Fruit fly (Drosophila melanogaster) whole organism, embryonic: Measurements from ENCODE around the gene RpL32.

ENCODE experiments used
- Blimp-1 ChIP-seq: fragments of 200-800 bp; sonication (Bioruptor generic); optimal IDR thresholded peaks from 3 replicates; lab custom pipeline; 2018; ENCODE audit warnings: missing biosample characterization, missing genetic modification characterization, mild to moderate bottlenecking, moderate library complexity, missing genetic modification reagents
- CG1024 ChIP-seq: fragments of 200-800 bp; sonication (Bioruptor generic); IDR thresholded peaks from 2 replicates; pipeline ENCODE4 v1.3.6; 2022; ENCODE audit warnings: missing biosample characterization, missing genetic modification characterization
- CG10565 ChIP-seq: fragments of 200-800 bp; sonication (Bioruptor generic); optimal IDR thresholded peaks from 3 replicates; lab custom pipeline; 2016; ENCODE audit warnings: missing biosample characterization, mild to moderate bottlenecking, missing genetic modification characterization
- CG11696 ChIP-seq: fragments of 200-800 bp; sonication (Bioruptor generic); IDR thresholded peaks from 2 replicates; pipeline ENCODE4 v1.3.6; 2022; ENCODE audit warnings: missing biosample characterization, missing genetic modification characterization
- CG12071 ChIP-seq: fragments of 200-800 bp; sonication (Bioruptor generic); optimal IDR thresholded peaks from 3 replicates; lab custom pipeline; 2018; ENCODE audit warnings: missing biosample characterization, mild to moderate bottlenecking, missing genetic modification characterization
- CG12391 ChIP-seq: fragments of 200-800 bp; sonication (Bioruptor generic); optimal IDR thresholded peaks from 3 replicates; lab custom pipeline; 2018; ENCODE audit warnings: missing biosample characterization, mild to moderate bottlenecking, missing genetic modification characterization, moderate library complexity
- CG13775 ChIP-seq: fragments of 200-800 bp; sonication (Bioruptor generic); optimal IDR thresholded peaks from 3 replicates; lab custom pipeline; 2017; ENCODE audit warnings: missing biosample characterization, mild to moderate bottlenecking, missing genetic modification characterization
- CG13894 ChIP-seq: fragments of 200-800 bp; sonication (Bioruptor generic); optimal IDR thresholded peaks from 3 replicates; lab custom pipeline; 2018; ENCODE audit warnings: missing biosample characterization, mild to moderate bottlenecking, missing genetic modification characterization, moderate library complexity
- CG14050 ChIP-seq: fragments of 200-800 bp; sonication (Bioruptor generic); IDR thresholded peaks from 3 replicates; pipeline ENCODE4 v1.3.6; 2022; ENCODE audit warnings: missing biosample characterization, missing genetic modification characterization
- CG14860 ChIP-seq: fragments of 200-800 bp; sonication (Bioruptor generic); IDR thresholded peaks from 3 replicates; pipeline ENCODE4 v1.3.6; 2022; ENCODE audit warnings: missing biosample characterization, missing genetic modification characterization; ENCODE audit not compliant: partially characterized antibody
- CG1602 ChIP-seq: fragments of 200-800 bp; sonication (Bioruptor generic); optimal IDR thresholded peaks from 3 replicates; lab custom pipeline; 2016; ENCODE audit warnings: missing biosample characterization, missing genetic modification characterization
- CG1603 ChIP-seq: fragments of 200-800 bp; sonication (Bioruptor generic); optimal IDR thresholded peaks from 2 replicates; lab custom pipeline; 2019; ENCODE audit warnings: missing biosample characterization, mild to moderate bottlenecking, missing genetic modification characterization, moderate library complexity
- CG30431 ChIP-seq: fragments of 200-800 bp; sonication (Bioruptor generic); optimal IDR thresholded peaks from 2 replicates; lab custom pipeline; 2017; ENCODE audit warnings: missing biosample characterization, missing genetic modification characterization
- CG3065 ChIP-seq: fragments of 200-800 bp; sonication (Bioruptor generic); optimal IDR thresholded peaks from 2 replicates; lab custom pipeline; 2016; ENCODE audit warnings: missing biosample characterization, missing genetic modification characterization
- CG3163 ChIP-seq: fragments of 200-800 bp; sonication (Bioruptor generic); optimal IDR thresholded peaks from 3 replicates; lab custom pipeline; 2016; ENCODE audit warnings: missing biosample characterization, missing genetic modification characterization
- CG34224 ChIP-seq: fragments of 200-800 bp; sonication (Bioruptor generic); IDR thresholded peaks from 3 replicates; pipeline ENCODE4 v1.3.6; 2022; ENCODE audit warnings: missing biosample characterization, missing genetic modification characterization; ENCODE audit not compliant: partially characterized antibody
- CG6813 ChIP-seq: fragments of 200-800 bp; sonication (Bioruptor generic); optimal IDR thresholded peaks from 2 replicates; lab custom pipeline; 2017; ENCODE audit warnings: missing biosample characterization, missing genetic modification characterization, mild to moderate bottlenecking, moderate library complexity, missing genetic modification reagents
- CG7745 ChIP-seq: fragments of 200-800 bp; sonication (Bioruptor generic); optimal IDR thresholded peaks from 2 replicates; lab custom pipeline; 2018; ENCODE audit warnings: missing biosample characterization, mild to moderate bottlenecking, missing genetic modification characterization, moderate library complexity
- CG7963 ChIP-seq: fragments of 200-800 bp; sonication (Bioruptor generic); IDR thresholded peaks from 3 replicates; pipeline ENCODE4 v1.3.6; 2022; ENCODE audit warnings: missing biosample characterization, missing genetic modification characterization; ENCODE audit not compliant: partially characterized antibody
- CG7987 ChIP-seq: fragments of 200-800 bp; sonication (Bioruptor generic); optimal IDR thresholded peaks from 2 replicates; lab custom pipeline; 2018; ENCODE audit warnings: missing biosample characterization, mild to moderate bottlenecking, missing genetic modification characterization, moderate library complexity
- CG9932 ChIP-seq: fragments of 200-800 bp; sonication (Bioruptor generic); IDR thresholded peaks from 2 replicates; pipeline ENCODE4 v1.3.6; 2022; ENCODE audit warnings: missing biosample characterization, missing genetic modification characterization
- CTCF ChIP-seq: fragments of 200-800 bp; sonication (Bioruptor generic); optimal IDR thresholded peaks from 2 replicates; lab custom pipeline; 2017; ENCODE audit warnings: missing biosample characterization, mild to moderate bottlenecking, missing genetic modification characterization, moderate library complexity
- Camta ChIP-seq: fragments of 200-800 bp; sonication (Bioruptor generic); optimal IDR thresholded peaks from 2 replicates; lab custom pipeline; 2016; ENCODE audit warnings: missing biosample characterization, missing genetic modification characterization
- D ChIP-seq, 2 experiments: fragments of 200-800 bp in 1 of 2; fragments of >200 bp in 1 of 2; sonication (Bioruptor generic) in 1 of 2; optimal IDR thresholded peaks; 2 replicates in 1 of 2; 3 replicates in 1 of 2; lab custom pipeline; 2017; ENCODE audit warnings: mild to moderate bottlenecking in 1 of 2, missing biosample characterization in 1 of 2, missing genetic modification characterization in 1 of 2, missing genetic modification reagents in 1 of 2
- D19B ChIP-seq: fragments of 200-800 bp; sonication (Bioruptor generic); optimal IDR thresholded peaks from 2 replicates; lab custom pipeline; 2017; ENCODE audit warnings: missing biosample characterization, mild to moderate bottlenecking, missing genetic modification characterization
- Dip3 ChIP-seq: fragments of 200-800 bp; sonication (Bioruptor generic); optimal IDR thresholded peaks from 3 replicates; lab custom pipeline; 2016; ENCODE audit warnings: missing biosample characterization, missing genetic modification characterization
- Ets65A ChIP-seq: fragments of 200-800 bp; sonication (Bioruptor generic); peaks from one replicate; lab custom pipeline; 2016; ENCODE audit warnings: missing biosample characterization, missing genetic modification characterization
- Fer1 ChIP-seq: fragments of 200-800 bp; sonication (Bioruptor generic); optimal IDR thresholded peaks from 2 replicates; lab custom pipeline; 2017; ENCODE audit warnings: missing biosample characterization, mild to moderate bottlenecking, missing genetic modification characterization
- HLH54F ChIP-seq: fragments of 200-800 bp; sonication (Bioruptor generic); optimal IDR thresholded peaks from 3 replicates; lab custom pipeline; 2016; ENCODE audit warnings: missing biosample characterization, missing genetic modification characterization
- Lhr ChIP-seq: fragments of 200-800 bp; sonication (Bioruptor generic); optimal IDR thresholded peaks from 3 replicates; lab custom pipeline; 2017; ENCODE audit warnings: mild to moderate bottlenecking, missing biosample characterization, missing genetic modification reagents, missing genetic modification characterization
- MTF-1 ChIP-seq: fragments of 200-800 bp; sonication (Bioruptor generic); optimal IDR thresholded peaks from 2 replicates; lab custom pipeline; 2018; ENCODE audit warnings: missing biosample characterization, mild to moderate bottlenecking, missing genetic modification characterization, borderline replicate concordance
- ap ChIP-seq: fragments of 200-800 bp; sonication (Bioruptor generic); IDR thresholded peaks from 2 replicates; pipeline ENCODE4 v1.3.6; 2022; ENCODE audit warnings: missing biosample characterization, missing genetic modification characterization
- cg ChIP-seq: fragments of 200-800 bp; sonication (Bioruptor generic); optimal IDR thresholded peaks from 3 replicates; lab custom pipeline; 2019; ENCODE audit warnings: missing biosample characterization, mild to moderate bottlenecking, missing genetic modification characterization, moderate library complexity
- chm ChIP-seq: fragments of 200-800 bp; sonication (Bioruptor generic); IDR thresholded peaks from 2 replicates; pipeline ENCODE4 v1.3.6; 2022; ENCODE audit warnings: missing biosample characterization, missing genetic modification characterization
- chn ChIP-seq: fragments of 200-800 bp; sonication (Bioruptor generic); optimal IDR thresholded peaks from 2 replicates; lab custom pipeline; 2016; ENCODE audit warnings: missing biosample characterization, missing genetic modification characterization
- dati ChIP-seq: fragments of 200-800 bp; sonication (Bioruptor generic); IDR thresholded peaks from 2 replicates; pipeline ENCODE4 v1.3.6; 2022; ENCODE audit warnings: missing biosample characterization, missing genetic modification characterization
- hth ChIP-seq: fragments of >200 bp; optimal IDR thresholded peaks from 2 replicates; lab custom pipeline; 2017; ENCODE audit warnings: inconsistent platforms
- kni ChIP-seq: fragments of 200-800 bp; sonication (Bioruptor generic); optimal IDR thresholded peaks from 3 replicates; lab custom pipeline; 2017; ENCODE audit warnings: mild to moderate bottlenecking, missing biosample characterization, missing genetic modification reagents, missing genetic modification characterization
- nau ChIP-seq: fragments of 200-800 bp; sonication (Bioruptor generic); optimal IDR thresholded peaks from 3 replicates; lab custom pipeline; 2017; ENCODE audit warnings: missing biosample characterization, mild to moderate bottlenecking, missing genetic modification characterization, missing genetic modification reagents
- pb ChIP-seq: fragments of 200-800 bp; sonication (Bioruptor generic); optimal IDR thresholded peaks from 3 replicates; lab custom pipeline; 2016; ENCODE audit warnings: missing biosample characterization, missing genetic modification characterization
- ro ChIP-seq: fragments of 200-800 bp; sonication (Bioruptor generic); IDR thresholded peaks from 2 replicates; pipeline ENCODE4 v1.3.6; 2022; ENCODE audit warnings: missing biosample characterization, missing genetic modification characterization
- sc ChIP-seq, 3 experiments: fragments of >200 bp in 2 of 3; fragments of 200-800 bp in 1 of 3; sonication (Bioruptor generic) in 1 of 3; optimal IDR thresholded peaks; 2 replicates in 2 of 3; 3 replicates in 1 of 3; lab custom pipeline; 2017; ENCODE audit warnings: mild to moderate bottlenecking in 1 of 3, missing biosample characterization in 1 of 3, missing genetic modification characterization in 1 of 3, missing genetic modification reagents in 1 of 3
- sens-2 ChIP-seq: fragments of 200-800 bp; sonication (Bioruptor generic); IDR thresholded peaks from 2 replicates; pipeline ENCODE4 v1.3.6; 2022; ENCODE audit warnings: missing biosample characterization, missing genetic modification characterization
- slbo ChIP-seq: fragments of 200-800 bp; sonication (Bioruptor generic); IDR thresholded peaks from 2 replicates; pipeline ENCODE4 v1.3.6; 2022; ENCODE audit warnings: missing biosample characterization, missing genetic modification characterization
- sqz ChIP-seq: fragments of 200-800 bp; sonication (Bioruptor generic); optimal IDR thresholded peaks from 3 replicates; lab custom pipeline; 2018; ENCODE audit warnings: missing biosample characterization, mild to moderate bottlenecking, missing genetic modification characterization
- tio ChIP-seq: fragments of 200-800 bp; sonication (Bioruptor generic); optimal IDR thresholded peaks from 2 replicates; lab custom pipeline; 2017; ENCODE audit warnings: missing biosample characterization, missing genetic modification characterization, inconsistent platforms
- twi ChIP-seq: fragments of 200-800 bp; optimal IDR thresholded peaks from 2 replicates; lab custom pipeline; 2019; ENCODE audit warnings: missing biosample characterization, mild to moderate bottlenecking, missing genetic modification characterization, moderate library complexity
- usp ChIP-seq: fragments of >200 bp; optimal IDR thresholded peaks from 2 replicates; lab custom pipeline; 2017; ENCODE audit warnings: missing biosample characterization, missing genetic modification characterization
- vvl ChIP-seq: fragments of 200-800 bp; sonication (Bioruptor generic); IDR thresholded peaks from 2 replicates; pipeline ENCODE4 v1.3.6; 2022; ENCODE audit warnings: missing biosample characterization, missing genetic modification characterization
- zen ChIP-seq: fragments of 200-800 bp; sonication (Bioruptor generic); optimal IDR thresholded peaks from 3 replicates; lab custom pipeline; 2018; ENCODE audit warnings: missing biosample characterization, mild to moderate bottlenecking, missing genetic modification characterization, moderate library complexity
- zfh1 ChIP-seq: fragments of 200-800 bp; sonication (Bioruptor generic); IDR thresholded peaks from 3 replicates; pipeline ENCODE4 v1.3.6; 2022; ENCODE audit warnings: missing biosample characterization, missing genetic modification characterization

Gene RpL32

DNA sequence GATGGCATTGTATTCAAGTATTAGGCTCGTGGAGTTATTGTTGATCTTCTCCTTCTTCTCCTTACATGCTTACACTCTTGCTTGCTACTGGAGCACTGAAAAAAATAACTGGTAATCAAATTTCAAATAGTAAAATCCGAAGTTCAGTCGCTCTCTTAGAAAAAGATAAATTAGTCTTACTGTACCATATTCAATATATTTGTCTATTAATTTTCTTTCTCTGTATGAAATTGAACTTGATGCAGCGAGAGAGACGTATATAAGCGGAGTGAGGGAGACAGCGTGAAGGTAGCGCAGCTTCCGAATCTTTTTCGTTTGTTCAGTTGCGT lies 15.2 kb upstream of the RpL32 start (continued):
- TF ChIP-seq CG30431 (GFP tag; lab: Kevin White, UChicago), result peak; percentile 42
- TF ChIP-seq CG11696 (GFP tag; lab: Robert Waterston, UW), result peak; percentile 85
- peak; percentile 82 for TF ChIP-seq CG6813
- peak; percentile 89 for TF ChIP-seq sens-2 (GFP tag; lab: Robert Waterston, UW)
- TF ChIP-seq cg, result no peak
- TF ChIP-seq Fer1 (GFP tag; lab: Kevin White, UChicago), result peak; percentile 88
- peak; percentile 75 for TF ChIP-seq sqz
- TF ChIP-seq sc (optimal IDR thresholded peaks at IDR 0.05; lab: Kevin White, UChicago), result no peak
- peak; percentile 53 for TF ChIP-seq sc (GFP tag; optimal IDR thresholded peaks at IDR 0.05; lab: Kevin White, UChicago)
- peak; percentile 33 for TF ChIP-seq CG10565 (GFP tag; lab: Kevin White, UChicago)
- no peak for TF ChIP-seq hth (lab: Kevin White, UChicago)
- TF ChIP-seq CTCF (GFP tag; lab: Kevin White, UChicago), result peak; percentile 48
- peak; percentile 49 for TF ChIP-seq kni (GFP tag; lab: Kevin White, UChicago)
- peak; percentile 94 for TF ChIP-seq Ets65A (GFP tag; lab: Kevin White, UChicago)
- TF ChIP-seq MTF-1, result peak; percentile 77
- TF ChIP-seq vvl (GFP tag; lab: Robert Waterston, UW), result peak; percentile 95
- peak; percentile 49 for TF ChIP-seq CG3163 (GFP tag; lab: Kevin White, UChicago)
- TF ChIP-seq D (optimal IDR thresholded peaks at IDR 0.05; lab: Kevin White, UChicago), result no peak
- TF ChIP-seq D (GFP tag; optimal IDR thresholded peaks at IDR 0.05; lab: Kevin White, UChicago), result peak; percentile 93
- peak; percentile 91 for TF ChIP-seq nau (GFP tag; lab: Kevin White, UChicago)
- peak; percentile 92 for TF ChIP-seq ap (GFP tag; lab: Robert Waterston, UW)
- TF ChIP-seq chm (GFP tag; lab: Robert Waterston, UW), result peak; percentile 94
- peak; percentile 93 for TF ChIP-seq CG1603 (tag; lab: Kevin White, UChicago)
- TF ChIP-seq tio, result peak; percentile 69
- peak; percentile 91 for TF ChIP-seq CG14050 (GFP tag; lab: Robert Waterston, UW)
- TF ChIP-seq slbo (GFP tag; lab: Robert Waterston, UW), result peak; percentile 79
- TF ChIP-seq twi (tag; lab: Kevin White, UChicago), result no peak
- TF ChIP-seq usp (GFP tag; lab: Kevin White, UChicago), result no peak
- TF ChIP-seq CG34224 (GFP tag; lab: Robert Waterston, UW), result no peak
- peak; percentile 90 for TF ChIP-seq Camta
- peak; percentile 68 for TF ChIP-seq CG9932 (GFP tag; lab: Robert Waterston, UW)
- TF ChIP-seq CG7987 (GFP tag; lab: Kevin White, UChicago), result peak; percentile 80
- no peak for TF ChIP-seq CG13894 (tag; lab: Kevin White, UChicago)
- peak; percentile 96 for TF ChIP-seq zfh1 (GFP tag; lab: Robert Waterston, UW)
- peak; percentile 73 for TF ChIP-seq pb (GFP tag; lab: Kevin White, UChicago)
- TF ChIP-seq ro (GFP tag; lab: Robert Waterston, UW), result peak; percentile 38; the same call in 1 of the 2 replicates
- TF ChIP-seq CG1602, result peak; percentile 68
- peak; percentile 71 for TF ChIP-seq chn (GFP tag; lab: Kevin White, UChicago)
- peak; percentile 80 for TF ChIP-seq CG12391 (tag; lab: Kevin White, UChicago)
- peak; percentile 30 for TF ChIP-seq HLH54F (GFP tag; lab: Kevin White, UChicago)
- TF ChIP-seq CG14860 (GFP tag; lab: Robert Waterston, UW), result no peak
- TF ChIP-seq Dip3, result peak; percentile 62
- TF ChIP-seq CG7745 (tag; lab: Kevin White, UChicago), result no peak
- TF ChIP-seq CG13775 (GFP tag; lab: Kevin White, UChicago), result peak; percentile 33
- TF ChIP-seq D19B (GFP tag; lab: Kevin White, UChicago), result peak; percentile 50
- peak; percentile 93 for TF ChIP-seq CG1024 (GFP tag; lab: Robert Waterston, UW)
- TF ChIP-seq CG3065 (GFP tag; lab: Kevin White, UChicago), result peak; percentile 28
- TF ChIP-seq Blimp-1 (GFP tag; lab: Kevin White, UChicago), result peak; percentile 95
- TF ChIP-seq dati, result peak; percentile 83
- no peak for TF ChIP-seq CG7963 (GFP tag; lab: Robert Waterston, UW)
- TF ChIP-seq zen (tag; lab: Kevin White, UChicago), result peak; percentile 79
- peak; percentile 89 for TF ChIP-seq CG12071 (GFP tag; lab: Kevin White, UChicago)
- TF ChIP-seq Lhr (GFP tag; lab: Kevin White, UChicago), result no peak
